Worm (Caenorhabditis elegans) whole organism, L2 larva: ENCODE measurements around the gene ZC13.2.
A peak's percentile ranks its signal among the peaks of the same experiment; 100 is the strongest.

Source experiments
- C34F6.9 ChIP-seq: fragments of 150-350 bp; optimal IDR thresholded peaks from 2 replicates; lab custom pipeline; 2014; ENCODE audit warnings: missing biosample characterization, missing genetic modification characterization
- F13H6.1 ChIP-seq: sonication (generic microtip); optimal IDR thresholded peaks from 2 replicates; lab custom pipeline; 2016; ENCODE audit warnings: missing genetic modification characterization, missing compliant biosample characterization
- R02D3.7 ChIP-seq: fragments of 150-350 bp; optimal IDR thresholded peaks from 2 replicates; lab custom pipeline; 2014; ENCODE audit warnings: missing biosample characterization, missing genetic modification characterization
- Y55F3AM.14 ChIP-seq: fragments of 200-800 bp; sonication (Bioruptor generic); optimal IDR thresholded peaks from 2 replicates; lab custom pipeline; 2018; ENCODE audit warnings: mild to moderate bottlenecking, missing genetic modification characterization, missing compliant biosample characterization
- ZK546.5 ChIP-seq: sonication (generic microtip); optimal IDR thresholded peaks from 2 replicates; lab custom pipeline; 2017; ENCODE audit warnings: missing biosample characterization, missing genetic modification characterization
- alr-1 ChIP-seq: fragments of 150-350 bp; optimal IDR thresholded peaks from 2 replicates; lab custom pipeline; 2014; ENCODE audit warnings: missing biosample characterization, missing genetic modification characterization
- aly-2 ChIP-seq: fragments of 150-350 bp; optimal IDR thresholded peaks from 2 replicates; lab custom pipeline; 2014; ENCODE audit warnings: missing biosample characterization, missing genetic modification characterization
- ama-1 ChIP-seq: fragments of 150-350 bp; optimal IDR thresholded peaks from 2 replicates; lab custom pipeline; 2018; ENCODE audit warnings: inconsistent platforms
- blmp-1 ChIP-seq: sonication (generic microtip); optimal IDR thresholded peaks from 2 replicates; lab custom pipeline; 2017; ENCODE audit warnings: missing genetic modification characterization, mild to moderate bottlenecking, missing compliant biosample characterization, antibody characterized with exemption, moderate library complexity; ENCODE audit not compliant: insufficient read depth
- ceh-82 ChIP-seq: fragments of 150-350 bp; optimal IDR thresholded peaks from 2 replicates; lab custom pipeline; 2014; ENCODE audit warnings: missing biosample characterization, missing genetic modification characterization
- crh-2 ChIP-seq: sonication (generic microtip); optimal IDR thresholded peaks from 2 replicates; lab custom pipeline; 2017; ENCODE audit warnings: missing biosample characterization, missing genetic modification characterization
- dmd-4 ChIP-seq: sonication (generic microtip); optimal IDR thresholded peaks from 2 replicates; lab custom pipeline; 2017; ENCODE audit warnings: missing biosample characterization, missing genetic modification characterization
- egl-27 ChIP-seq: sonication (generic microtip); optimal IDR thresholded peaks from 3 replicates; lab custom pipeline; 2017; ENCODE audit warnings: missing biosample characterization, missing genetic modification reagents, missing genetic modification characterization
- elt-1 ChIP-seq: fragments of 150-350 bp; optimal IDR thresholded peaks from 2 replicates; lab custom pipeline; 2014; ENCODE audit warnings: missing biosample characterization, missing genetic modification characterization
- elt-3 ChIP-seq: sonication (generic microtip); optimal IDR thresholded peaks from 2 replicates; lab custom pipeline; 2017; ENCODE audit warnings: missing biosample characterization, missing genetic modification characterization
- fos-1 ChIP-seq: fragments of 150-350 bp; optimal IDR thresholded peaks from 2 replicates; lab custom pipeline; 2014; ENCODE audit warnings: missing biosample characterization, missing genetic modification characterization
- gmeb-1 ChIP-seq: fragments of 150-350 bp; optimal IDR thresholded peaks from 2 replicates; lab custom pipeline; 2014; ENCODE audit warnings: missing biosample characterization, missing genetic modification characterization
- lin-11 ChIP-seq: fragments of 150-350 bp; sonication (generic microtip); optimal IDR thresholded peaks from 2 replicates; lab custom pipeline; 2014; ENCODE audit warnings: missing biosample characterization, missing genetic modification characterization, inconsistent platforms, mixed read lengths
- lin-39 ChIP-seq: fragments of 150-350 bp; optimal IDR thresholded peaks from 2 replicates; lab custom pipeline; 2014; ENCODE audit warnings: missing biosample characterization, missing genetic modification reagents, missing genetic modification characterization
- lsy-2 ChIP-seq, 2 experiments: fragments of 150-350 bp in 1 of 2; sonication (generic microtip) in 1 of 2; optimal IDR thresholded peaks; 2 replicates each; lab custom pipeline; 2014 to 2017; ENCODE audit warnings: missing biosample characterization in 2 of 2, missing genetic modification characterization in 2 of 2
- mab-5 ChIP-seq: fragments of 150-350 bp; optimal IDR thresholded peaks from 2 replicates; lab custom pipeline; 2014; ENCODE audit warnings: missing biosample characterization, missing genetic modification characterization
- mbf-1 ChIP-seq: sonication (generic microtip); optimal IDR thresholded peaks from 2 replicates; lab custom pipeline; 2017; ENCODE audit warnings: missing biosample characterization, missing genetic modification characterization
- mdl-1 ChIP-seq, 2 experiments: fragments of 150-350 bp in 1 of 2; sonication (generic microtip) in 1 of 2; optimal IDR thresholded peaks; 2 replicates each; lab custom pipeline; 2017; ENCODE audit warnings: missing biosample characterization in 2 of 2, missing genetic modification characterization in 2 of 2
- nhr-10 ChIP-seq: sonication (generic microtip); optimal IDR thresholded peaks from 2 replicates; lab custom pipeline; 2017; ENCODE audit warnings: missing biosample characterization, missing genetic modification characterization
- nhr-11 ChIP-seq: fragments of 150-350 bp; optimal IDR thresholded peaks from 2 replicates; lab custom pipeline; 2014; ENCODE audit warnings: missing biosample characterization, missing genetic modification characterization
- nhr-12 ChIP-seq: fragments of 150-350 bp; optimal IDR thresholded peaks from 2 replicates; lab custom pipeline; 2014; ENCODE audit warnings: missing biosample characterization, missing genetic modification characterization
- nhr-129 ChIP-seq: fragments of 150-350 bp; optimal IDR thresholded peaks from 2 replicates; lab custom pipeline; 2014; ENCODE audit warnings: missing biosample characterization, missing genetic modification characterization
- nhr-21 ChIP-seq: fragments of 150-350 bp; optimal IDR thresholded peaks from 2 replicates; lab custom pipeline; 2014; ENCODE audit warnings: missing biosample characterization, missing genetic modification characterization
- nhr-237 ChIP-seq: fragments of 150-350 bp; optimal IDR thresholded peaks from 2 replicates; lab custom pipeline; 2014; ENCODE audit warnings: missing biosample characterization, missing genetic modification characterization
- nhr-25 ChIP-seq: fragments of 150-350 bp; sonication (generic microtip); optimal IDR thresholded peaks from 3 replicates; lab custom pipeline; 2014; ENCODE audit warnings: missing biosample characterization, missing genetic modification characterization
- nhr-77 ChIP-seq: fragments of 150-350 bp; optimal IDR thresholded peaks from 2 replicates; lab custom pipeline; 2014; ENCODE audit warnings: missing biosample characterization, missing genetic modification characterization
- peb-1 ChIP-seq: fragments of 150-350 bp; optimal IDR thresholded peaks from 2 replicates; lab custom pipeline; 2014; ENCODE audit warnings: missing biosample characterization, missing genetic modification characterization
- sem-4 ChIP-seq: fragments of 150-350 bp; optimal IDR thresholded peaks from 2 replicates; lab custom pipeline; 2014; ENCODE audit warnings: missing biosample characterization, missing genetic modification reagents, missing genetic modification characterization
- skn-1 ChIP-seq: sonication (generic microtip); optimal IDR thresholded peaks from 2 replicates; lab custom pipeline; 2017; ENCODE audit warnings: missing biosample characterization, missing genetic modification characterization
- sma-3 ChIP-seq: sonication (generic microtip); optimal IDR thresholded peaks from 2 replicates; lab custom pipeline; 2016; ENCODE audit warnings: missing genetic modification reagents, missing genetic modification characterization, missing compliant biosample characterization
- sma-9 ChIP-seq, 2 experiments: fragments of 150-350 bp in 1 of 2; sonication (generic microtip) in 1 of 2; optimal IDR thresholded peaks; 2 replicates each; lab custom pipeline; 2014 to 2016; ENCODE audit warnings: missing genetic modification characterization in 2 of 2, mild to moderate bottlenecking in 1 of 2, missing biosample characterization in 1 of 2, missing compliant biosample characterization in 1 of 2, missing genetic modification reagents in 1 of 2, moderate library complexity in 1 of 2
- snpc-4 ChIP-seq: fragments of 150-350 bp; optimal IDR thresholded peaks from 2 replicates; lab custom pipeline; 2014; ENCODE audit warnings: missing biosample characterization, missing genetic modification characterization
- unc-39 ChIP-seq: fragments of 150-350 bp; optimal IDR thresholded peaks from 2 replicates; lab custom pipeline; 2014; ENCODE audit warnings: missing biosample characterization, missing genetic modification characterization
- unc-55 ChIP-seq: fragments of 150-350 bp; sonication (generic microtip); optimal IDR thresholded peaks from 3 replicates; lab custom pipeline; 2014; ENCODE audit warnings: missing biosample characterization, missing genetic modification reagents, missing genetic modification characterization
- unc-62 ChIP-seq: fragments of 150-350 bp; optimal IDR thresholded peaks from 2 replicates; lab custom pipeline; 2014; ENCODE audit warnings: missing biosample characterization, missing genetic modification reagents, missing genetic modification characterization
- zag-1 ChIP-seq: fragments of 150-350 bp; optimal IDR thresholded peaks from 2 replicates; lab custom pipeline; 2014; ENCODE audit warnings: missing biosample characterization, missing genetic modification characterization
- ztf-1 ChIP-seq: fragments of 200-800 bp; sonication (Bioruptor generic); conservative IDR thresholded peaks from 2 replicates; pipeline ENCODE4 v1.3.6; 2022; ENCODE audit warnings: missing genetic modification characterization, missing compliant biosample characterization
- ztf-11 ChIP-seq: sonication (generic microtip); optimal IDR thresholded peaks from 2 replicates; lab custom pipeline; 2017; ENCODE audit warnings: missing biosample characterization, missing genetic modification characterization
- ztf-4 ChIP-seq: fragments of 150-350 bp; optimal IDR thresholded peaks from 2 replicates; lab custom pipeline; 2014; ENCODE audit warnings: missing biosample characterization, missing genetic modification characterization

ZC13.2 gene

ce11 chrX:912990-913389 is 32.5 kb downstream of the ZC13.2 start, which contains the start of gene F35H12.6:
Gene F35H12.6, plus strand, starts transcription at chrX:913290.
- no peak for TF ChIP-seq nhr-10
- TF ChIP-seq R02D3.7 (tag; lab: Kevin White, UChicago) = no peak
- TF ChIP-seq C34F6.9 (tag; lab: Kevin White, UChicago) = no peak
- TF ChIP-seq nhr-25 (tag; lab: Kevin White, UChicago) = no peak
- TF ChIP-seq unc-39 (tag; lab: Kevin White, UChicago) = no peak
- TF ChIP-seq ztf-11 (tag; lab: Kevin White, UChicago) = no peak
- no peak for TF ChIP-seq fos-1
- no peak for TF ChIP-seq peb-1 (tag; lab: Kevin White, UChicago)
- TF ChIP-seq aly-2 (tag; lab: Kevin White, UChicago) = no peak
- TF ChIP-seq, all 48 proteins: peak for 0

ce11 chrX:915510-915909 is 35.0 kb downstream of the ZC13.2 start, which contains the start of gene sel-12:
Gene sel-12, plus strand, starts transcription at chrX:915867.
- TF ChIP-seq unc-55 (peak; percentile 71), fos-1 (peak; percentile 22), snpc-4 (tag; lab: Kevin White, UChicago) (no peak), egl-27 (no peak), sma-3 (GFP tag; lab: Kevin White, UChicago) (no peak), alr-1 (tag; lab: Kevin White, UChicago) (no peak), nhr-129 (tag; lab: Kevin White, UChicago) (peak; percentile 49), lsy-2 (tag; optimal IDR thresholded peaks at IDR 0.05; lab: Kevin White, UChicago) (peak in 1 of 2 experiments; percentile 34), C34F6.9 (tag; lab: Kevin White, UChicago) (peak; percentile 48), sem-4 (no peak)
- TF ChIP-seq, all 48 proteins: peak for 5

ce11 chrX:918097-918496 is 37.6 kb downstream of the ZC13.2 start, which contains the start of gene F35H12.5:
Gene F35H12.5, plus strand, starts transcription at chrX:918397.
- TF ChIP-seq lin-39 (tag; lab: Kevin White, UChicago) (no peak), Y55F3AM.14 (GFP tag; lab: Kevin White, UChicago) (no peak), nhr-129 (tag; lab: Kevin White, UChicago) (no peak), peb-1 (tag; lab: Kevin White, UChicago) (no peak)

- no peak for TF ChIP-seq unc-39 (tag; lab: Kevin White, UChicago)
- no peak for TF ChIP-seq mdl-1 (tag; optimal IDR thresholded peaks at IDR 0.05; lab: Kevin White, UChicago)
- no peak for TF ChIP-seq ceh-82 (tag; lab: Kevin White, UChicago)
- no peak for TF ChIP-seq ztf-1 (GFP tag; lab: Robert Waterston, UW)
- TF ChIP-seq R02D3.7 (tag; lab: Kevin White, UChicago) = no peak
- TF ChIP-seq dmd-4 (tag; lab: Kevin White, UChicago) = no peak
- TF ChIP-seq snpc-4 (tag; lab: Kevin White, UChicago) = no peak
- TF ChIP-seq zag-1 = peak; percentile 2
- TF ChIP-seq aly-2 (tag; lab: Kevin White, UChicago) = no peak
- no peak for TF ChIP-seq nhr-12
- TF ChIP-seq fos-1 = peak; percentile 78
- peak; percentile 55 for TF ChIP-seq C34F6.9 (tag; lab: Kevin White, UChicago)
- TF ChIP-seq sem-4 = peak; percentile 15
- peak; percentile 44 for TF ChIP-seq F13H6.1
- TF ChIP-seq ztf-11 (tag; lab: Kevin White, UChicago) = no peak
- TF ChIP-seq skn-1 = no peak
- no peak for TF ChIP-seq ztf-4 (tag; lab: Kevin White, UChicago)
- peak; percentile 78 for TF ChIP-seq unc-55
- no peak for TF ChIP-seq lin-39 (tag; lab: Kevin White, UChicago)
- no peak for TF ChIP-seq sma-3 (GFP tag; lab: Kevin White, UChicago)
- no peak for TF ChIP-seq ZK546.5
- TF ChIP-seq lsy-2 (tag; optimal IDR thresholded peaks at IDR 0.05; lab: Kevin White, UChicago) = peak in 1 of 2 experiments; percentile 64
- TF ChIP-seq mbf-1 = no peak
- no peak for TF ChIP-seq elt-3
- TF ChIP-seq blmp-1 (tag; lab: Kevin White, UChicago) = no peak
- peak; percentile 2 for TF ChIP-seq sma-9 (GFP tag; optimal IDR thresholded peaks at IDR 0.05; lab: Kevin White, UChicago)
- TF ChIP-seq sma-9 (tag; optimal IDR thresholded peaks at IDR 0.05; lab: Kevin White, UChicago) = no peak
- peak; percentile 70 for TF ChIP-seq crh-2 (tag; lab: Kevin White, UChicago)
- TF ChIP-seq nhr-11 (tag; lab: Kevin White, UChicago) = no peak
- no peak for TF ChIP-seq elt-1 (tag; lab: Kevin White, UChicago)
- no peak for TF ChIP-seq unc-62 (GFP tag; lab: Kevin White, UChicago)
- TF ChIP-seq nhr-129 (tag; lab: Kevin White, UChicago) = peak; percentile 78
- TF ChIP-seq Y55F3AM.14 (GFP tag; lab: Kevin White, UChicago) = no peak
- TF ChIP-seq nhr-77 = no peak
- TF ChIP-seq ama-1 (lab: Kevin White, UChicago) = no peak
- TF ChIP-seq gmeb-1 = no peak
- peak; percentile 21 for TF ChIP-seq nhr-21 (tag; lab: Kevin White, UChicago)
- TF ChIP-seq lin-11 (tag; lab: Kevin White, UChicago) = no peak
- no peak for TF ChIP-seq mab-5 (tag; lab: Kevin White, UChicago)
- TF ChIP-seq egl-27 = peak; percentile 30
- no peak for TF ChIP-seq nhr-237 (tag; lab: Kevin White, UChicago)
These were observed 44.1 kb downstream of the ZC13.2 start, which contains the start of the genes pifk-1 and tbc-11 for ce11 chrX:924495-925008. Gene pifk-1, minus strand, starts transcription at chrX:924511. Gene tbc-11, plus strand, starts transcription at chrX:924958.
